Worm (Caenorhabditis elegans) whole organism, L3 larva: ENCODE data around the gene Y57G11C.22.

Source experiments
- R02D3.7 ChIP-seq: fragments of 150-350 bp; optimal IDR thresholded peaks from 2 replicates; lab custom pipeline; 2014; ENCODE audit warnings: missing biosample characterization, missing genetic modification characterization
- ZK546.5 ChIP-seq: sonication (generic microtip); optimal IDR thresholded peaks from 2 replicates; lab custom pipeline; 2017; ENCODE audit warnings: missing biosample characterization, missing genetic modification characterization
- aly-2 ChIP-seq: fragments of 150-350 bp; optimal IDR thresholded peaks from 2 replicates; lab custom pipeline; 2014; ENCODE audit warnings: missing biosample characterization, missing genetic modification characterization
- ama-1 ChIP-seq: fragments of 150-350 bp; optimal IDR thresholded peaks from 2 replicates; lab custom pipeline; 2018
- ceh-16 ChIP-seq: sonication (generic microtip); optimal IDR thresholded peaks from 2 replicates; lab custom pipeline; 2017; ENCODE audit warnings: missing biosample characterization, missing genetic modification characterization
- ceh-28 ChIP-seq: fragments of 150-350 bp; optimal IDR thresholded peaks from 2 replicates; lab custom pipeline; 2014; ENCODE audit warnings: missing biosample characterization, missing genetic modification reagents, missing genetic modification characterization
- ceh-82 ChIP-seq: fragments of 150-350 bp; optimal IDR thresholded peaks from 2 replicates; lab custom pipeline; 2014; ENCODE audit warnings: missing biosample characterization, missing genetic modification characterization
- ceh-9 ChIP-seq: sonication (generic microtip); optimal IDR thresholded peaks from 2 replicates; lab custom pipeline; 2018; ENCODE audit warnings: missing biosample characterization, missing genetic modification characterization
- egl-27 ChIP-seq: sonication (generic microtip); optimal IDR thresholded peaks from 4 replicates; lab custom pipeline; 2017; ENCODE audit warnings: missing biosample characterization, missing genetic modification reagents, missing genetic modification characterization
- elt-1 ChIP-seq: fragments of 150-350 bp; optimal IDR thresholded peaks from 2 replicates; lab custom pipeline; 2014; ENCODE audit warnings: missing biosample characterization, missing genetic modification characterization
- elt-2 ChIP-seq: sonication (generic microtip); optimal IDR thresholded peaks from 2 replicates; lab custom pipeline; 2016; ENCODE audit warnings: missing genetic modification reagents, mild to moderate bottlenecking, missing genetic modification characterization, missing compliant biosample characterization
- elt-3 ChIP-seq, 3 experiments: fragments of 150-350 bp in 1 of 3; sonication (generic microtip) in 2 of 3; optimal IDR thresholded peaks; 2 replicates in 2 of 3; 4 replicates in 1 of 3; lab custom pipeline; 2014 to 2017; ENCODE audit warnings: missing biosample characterization in 3 of 3, missing genetic modification characterization in 3 of 3
- fkh-10 ChIP-seq: sonication (generic microtip); optimal IDR thresholded peaks from 2 replicates; lab custom pipeline; 2017; ENCODE audit warnings: missing biosample characterization, missing genetic modification reagents, missing genetic modification characterization
- hmg-11 ChIP-seq: sonication (generic microtip); optimal IDR thresholded peaks from 2 replicates; lab custom pipeline; 2016; ENCODE audit warnings: missing genetic modification characterization, missing compliant biosample characterization
- jun-1 ChIP-seq: fragments of 150-350 bp; optimal IDR thresholded peaks from 2 replicates; lab custom pipeline; 2014; ENCODE audit warnings: missing biosample characterization, missing genetic modification reagents, missing genetic modification characterization
- lin-15B ChIP-seq: fragments of 150-350 bp; optimal IDR thresholded peaks from 2 replicates; lab custom pipeline; 2014; ENCODE audit warnings: missing biosample characterization, missing genetic modification characterization
- lin-39 ChIP-seq: fragments of 150-350 bp; optimal IDR thresholded peaks from 2 replicates; lab custom pipeline; 2018; ENCODE audit warnings: missing biosample characterization, missing genetic modification reagents, missing genetic modification characterization
- lsy-12 ChIP-seq: sonication (generic microtip); optimal IDR thresholded peaks from 2 replicates; lab custom pipeline; 2016; ENCODE audit warnings: mild to moderate bottlenecking, missing genetic modification characterization, missing compliant biosample characterization
- mdl-1 ChIP-seq: fragments of 150-350 bp; optimal IDR thresholded peaks from 2 replicates; lab custom pipeline; 2014; ENCODE audit warnings: missing biosample characterization, missing genetic modification characterization
- nfya-1 ChIP-seq: sonication (generic microtip); optimal IDR thresholded peaks from 2 replicates; lab custom pipeline; 2017; ENCODE audit warnings: missing genetic modification characterization, mild to moderate bottlenecking, missing compliant biosample characterization, antibody characterized with exemption, moderate library complexity; ENCODE audit not compliant: insufficient read depth
- nhr-11 ChIP-seq: fragments of 150-350 bp; optimal IDR thresholded peaks from 2 replicates; lab custom pipeline; 2014; ENCODE audit warnings: missing biosample characterization, missing genetic modification characterization
- nhr-12 ChIP-seq: fragments of 150-350 bp; optimal IDR thresholded peaks from 2 replicates; lab custom pipeline; 2014; ENCODE audit warnings: missing biosample characterization, missing genetic modification characterization
- nhr-23 ChIP-seq: fragments of 150-350 bp; optimal IDR thresholded peaks from 2 replicates; lab custom pipeline; 2014; ENCODE audit warnings: missing biosample characterization, missing genetic modification reagents, missing genetic modification characterization
- nhr-25 ChIP-seq: sonication (generic microtip); optimal IDR thresholded peaks from 2 replicates; lab custom pipeline; 2017; ENCODE audit warnings: missing biosample characterization, missing genetic modification characterization
- nhr-28 ChIP-seq: fragments of 150-350 bp; optimal IDR thresholded peaks from 2 replicates; lab custom pipeline; 2014; ENCODE audit warnings: missing biosample characterization, missing genetic modification characterization
- nhr-43 ChIP-seq: sonication (generic microtip); optimal IDR thresholded peaks from 2 replicates; lab custom pipeline; 2016; ENCODE audit warnings: mild to moderate bottlenecking, missing genetic modification characterization, missing compliant biosample characterization; ENCODE audit not compliant: poor library complexity, severe bottlenecking
- nhr-67 ChIP-seq: fragments of 150-350 bp; optimal IDR thresholded peaks from 2 replicates; lab custom pipeline; 2014; ENCODE audit warnings: missing biosample characterization, missing genetic modification characterization
- nhr-76 ChIP-seq: fragments of 150-350 bp; sonication (generic microtip); optimal IDR thresholded peaks from 5 replicates; lab custom pipeline; 2014; ENCODE audit warnings: missing biosample characterization, missing genetic modification characterization
- nhr-77 ChIP-seq: fragments of 150-350 bp; optimal IDR thresholded peaks from 2 replicates; lab custom pipeline; 2014; ENCODE audit warnings: missing biosample characterization, missing genetic modification characterization
- pha-4 ChIP-seq: fragments of 150-350 bp; optimal IDR thresholded peaks from 2 replicates; lab custom pipeline; 2014; ENCODE audit warnings: missing biosample characterization, missing genetic modification reagents, missing genetic modification characterization
- pqm-1 ChIP-seq: fragments of 150-350 bp; optimal IDR thresholded peaks from 2 replicates; lab custom pipeline; 2017; ENCODE audit warnings: missing biosample characterization, missing genetic modification characterization, inconsistent platforms
- sea-2 ChIP-seq: fragments of 150-350 bp; sonication (generic microtip); optimal IDR thresholded peaks from 4 replicates; lab custom pipeline; 2014; ENCODE audit warnings: missing biosample characterization, missing genetic modification reagents, missing genetic modification characterization
- skn-1 ChIP-seq: fragments of 150-350 bp; optimal IDR thresholded peaks from 2 replicates; lab custom pipeline; 2014; ENCODE audit warnings: missing biosample characterization, missing genetic modification characterization
- tbx-2 ChIP-seq: sonication (generic microtip); optimal IDR thresholded peaks from 2 replicates; lab custom pipeline; 2016; ENCODE audit warnings: mild to moderate bottlenecking, missing genetic modification characterization, missing compliant biosample characterization
- unc-62 ChIP-seq: fragments of 150-350 bp; sonication (generic microtip); optimal IDR thresholded peaks from 4 replicates; lab custom pipeline; 2014; ENCODE audit warnings: missing biosample characterization, missing genetic modification reagents, missing genetic modification characterization
- ztf-11 ChIP-seq: fragments of 150-350 bp; optimal IDR thresholded peaks from 2 replicates; lab custom pipeline; 2014; ENCODE audit warnings: missing biosample characterization, missing genetic modification characterization
- ztf-4 ChIP-seq: fragments of 150-350 bp; optimal IDR thresholded peaks from 2 replicates; lab custom pipeline; 2014; ENCODE audit warnings: missing biosample characterization, missing genetic modification characterization

Gene Y57G11C.22

ce11 chrIV:14792602-14793232 lies 44.3 kb upstream of the Y57G11C.22 start, which contains the start of gene gdi-1:
Gene gdi-1, minus strand, starts transcription at chrIV:14792887.
- TF ChIP-seq nhr-12 (tag; lab: Kevin White, UChicago) (no peak), nhr-67 (no peak), ama-1 (lab: Kevin White, UChicago) (peak; percentile 79), nhr-23 (tag; lab: Kevin White, UChicago) (peak; percentile 4)

- TF ChIP-seq nhr-25 (tag; lab: Kevin White, UChicago) (peak; percentile 75), elt-2 (tag; lab: Kevin White, UChicago) (peak; percentile 45), ceh-9 (tag; lab: Kevin White, UChicago) (no peak), skn-1 (tag; lab: Kevin White, UChicago) (no peak), R02D3.7 (tag; lab: Kevin White, UChicago) (peak; percentile 24), lin-39 (tag; lab: Kevin White, UChicago) (peak; percentile 15), fkh-10 (no peak), nhr-43 (peak; percentile 12), ztf-4 (tag; lab: Kevin White, UChicago) (peak; percentile 28), ama-1 (lab: Kevin White, UChicago) (peak; percentile 55), unc-62 (GFP tag; lab: Kevin White, UChicago) (no peak), ceh-28 (peak; percentile 70), sea-2 (GFP tag; lab: Kevin White, UChicago) (peak; percentile 97), pqm-1 (peak; percentile 17), elt-1 (tag; lab: Kevin White, UChicago) (peak; percentile 5), pha-4 (tag; lab: Kevin White, UChicago) (peak; percentile 60), nhr-23 (tag; lab: Kevin White, UChicago) (peak; percentile 43), lin-15B (tag; lab: Kevin White, UChicago) (peak; percentile 17), jun-1 (peak; percentile 21), nfya-1 (peak; percentile 71), lsy-12 (tag; lab: Kevin White, UChicago) (peak; percentile 59), ceh-16 (no peak), hmg-11 (tag; lab: Kevin White, UChicago) (peak; percentile 48), mdl-1 (tag; lab: Kevin White, UChicago) (peak; percentile 23)
- TF ChIP-seq, all 47 proteins: peak for 19
These were observed 42.9 kb upstream of the Y57G11C.22 start for ce11 chrIV:14793900-14794624.

- TF ChIP-seq nhr-23 (tag; lab: Kevin White, UChicago) (no peak), pha-4 (tag; lab: Kevin White, UChicago) (no peak), nhr-25 (tag; lab: Kevin White, UChicago) (no peak), tbx-2 (tag; lab: Kevin White, UChicago) (no peak), elt-3 (tag; optimal IDR thresholded peaks at IDR 0.05; lab: Kevin White, UChicago) (no peak), aly-2 (tag; lab: Kevin White, UChicago) (no peak), unc-62 (GFP tag; lab: Kevin White, UChicago) (no peak), skn-1 (tag; lab: Kevin White, UChicago) (no peak), ZK546.5 (no peak), egl-27 (tag; lab: Kevin White, UChicago) (no peak), sea-2 (GFP tag; lab: Kevin White, UChicago) (no peak), ztf-4 (tag; lab: Kevin White, UChicago) (peak; percentile 5), ceh-9 (tag; lab: Kevin White, UChicago) (no peak), nhr-76 (tag; lab: Kevin White, UChicago) (no peak), nhr-12 (tag; lab: Kevin White, UChicago) (no peak), nhr-67 (no peak), nhr-77 (tag; lab: Kevin White, UChicago) (no peak), nhr-11 (no peak), ztf-11 (tag; lab: Kevin White, UChicago) (no peak), elt-2 (tag; lab: Kevin White, UChicago) (no peak), ama-1 (lab: Kevin White, UChicago) (peak; percentile 83), lin-39 (tag; lab: Kevin White, UChicago) (no peak), nhr-28 (tag; lab: Kevin White, UChicago) (no peak), ceh-82 (no peak), nhr-43 (peak; percentile 15)
These were observed 41.0 kb upstream of the Y57G11C.22 start, which contains the start of gene coq-3 for ce11 chrIV:14795918-14796488. Gene coq-3, minus strand, starts transcription at chrIV:14796324.
